Fruit fly (Drosophila melanogaster): Measurements from ENCODE around the gene CG8945.

CG8945 gene

DNA sequence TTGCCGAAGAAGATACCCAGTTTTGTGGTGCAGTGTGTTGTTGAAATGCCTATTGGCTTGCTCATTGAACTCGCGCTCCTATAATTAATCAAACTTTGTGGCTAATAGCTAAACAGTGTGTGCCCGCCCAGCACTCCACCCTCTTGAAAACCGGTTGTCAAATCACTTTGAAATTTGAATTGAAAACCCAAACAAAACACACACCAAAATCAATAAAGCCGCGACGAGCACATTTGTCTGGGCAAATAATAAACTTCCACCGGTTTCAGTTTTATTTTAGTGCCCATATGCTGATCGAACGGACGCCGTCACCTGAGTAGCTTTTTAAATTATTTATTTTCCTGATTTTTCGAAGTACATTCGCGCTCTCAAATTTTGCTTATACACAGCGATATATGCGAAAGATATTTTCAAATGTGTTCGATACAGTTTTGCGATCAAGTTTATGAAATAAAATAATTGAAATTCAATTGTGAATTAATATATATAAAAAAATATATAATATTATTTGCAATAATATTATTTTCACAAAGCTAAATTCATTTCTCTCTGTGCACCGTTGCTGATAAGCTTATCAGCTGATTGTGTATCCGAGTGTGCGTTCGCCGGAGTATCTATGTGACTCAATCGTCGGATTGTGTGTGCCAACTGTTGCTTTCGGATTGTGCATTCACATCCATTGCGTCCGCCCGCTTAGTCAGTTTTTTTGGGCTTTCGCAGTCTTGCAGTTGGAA, 42.4 kb upstream of the CG8945 start (continued):
- no peak for TF ChIP-seq Atf3 (GFP tag; optimal IDR thresholded peaks at IDR 0.05)
- no peak for TF ChIP-seq toy (GFP tag; IDR thresholded peaks at IDR 0.05)
- no peak for TF ChIP-seq zen2 (GFP tag; IDR thresholded peaks at IDR 0.05; ENCODE audit: partially characterized antibody)
- no peak for TF ChIP-seq tll (GFP tag; optimal IDR thresholded peaks at IDR 0.05)
- TF ChIP-seq CG10959 (GFP tag; IDR thresholded peaks at IDR 0.05): peak; percentile 44
- peak; percentile 83 for TF ChIP-seq Ptx1 (GFP tag; IDR thresholded peaks at IDR 0.05)
- TF ChIP-seq Elba2 (GFP tag; optimal IDR thresholded peaks at IDR 0.05): no peak
- peak; percentile 61; the same call in 1 of the 2 replicates for TF ChIP-seq CG11247 (GFP tag; IDR thresholded peaks at IDR 0.05)
- no peak for TF ChIP-seq nerfin-2 (GFP tag; IDR thresholded peaks at IDR 0.05; ENCODE audit: partially characterized antibody)
- peak; percentile 48 for TF ChIP-seq Hand (GFP tag; optimal IDR thresholded peaks at IDR 0.05)
- TF ChIP-seq psq (GFP tag; optimal IDR thresholded peaks at IDR 0.05): peak; percentile 30
- TF ChIP-seq knrl (GFP tag; IDR thresholded peaks at IDR 0.05; ENCODE audit: partially characterized antibody): no peak
- TF ChIP-seq PHDP (tag; optimal IDR thresholded peaks at IDR 0.05): peak; percentile 87
- TF ChIP-seq CG6175 (GFP tag; IDR thresholded peaks at IDR 0.05): no peak
- peak; percentile 82 for TF ChIP-seq CG32767 (GFP tag; IDR thresholded peaks at IDR 0.05)
- TF ChIP-seq pfk (GFP tag; optimal IDR thresholded peaks at IDR 0.05): no peak
- no peak for TF ChIP-seq pzg (GFP tag; optimal IDR thresholded peaks at IDR 0.05)
- TF ChIP-seq ham (GFP tag; IDR thresholded peaks at IDR 0.05): no peak
- no peak for TF ChIP-seq Hmx (GFP tag; optimal IDR thresholded peaks at IDR 0.05)
- TF ChIP-seq mld (GFP tag; IDR thresholded peaks at IDR 0.05; ENCODE audit: partially characterized antibody): no peak
- peak; percentile 53 for TF ChIP-seq zen (tag; optimal IDR thresholded peaks at IDR 0.05)
- no peak for TF ChIP-seq pb (GFP tag; optimal IDR thresholded peaks at IDR 0.05)
- peak; percentile 82 for TF ChIP-seq HLH3B (GFP tag; IDR thresholded peaks at IDR 0.05)
- peak; percentile 66 for TF ChIP-seq CG10654 (GFP tag; optimal IDR thresholded peaks at IDR 0.05)
- TF ChIP-seq kay (GFP tag; optimal IDR thresholded peaks at IDR 0.05): peak; percentile 55
- TF ChIP-seq Awh (GFP tag; IDR thresholded peaks at IDR 0.05): peak; percentile 74
- TF ChIP-seq CG12104 (GFP tag; optimal IDR thresholded peaks at IDR 0.05): peak; percentile 75
- TF ChIP-seq CG3407 (GFP tag; optimal IDR thresholded peaks at IDR 0.05): peak; percentile 70
- no peak for TF ChIP-seq TFAM (GFP tag; optimal IDR thresholded peaks at IDR 0.05)
- TF ChIP-seq Mad (GFP tag; optimal IDR thresholded peaks at IDR 0.05): no peak
- no peak for TF ChIP-seq CG11560 (tag; IDR thresholded peaks at IDR 0.05)
- no peak for TF ChIP-seq jumu (GFP tag; optimal IDR thresholded peaks at IDR 0.05)
- peak; percentile 45 for TF ChIP-seq CG13123 (GFP tag; optimal IDR thresholded peaks at IDR 0.05)
- TF ChIP-seq Hey (tag; optimal IDR thresholded peaks at IDR 0.05): no peak
- TF ChIP-seq CG9932 (GFP tag; IDR thresholded peaks at IDR 0.05): no peak; the same call in none of the 2 replicates
- TF ChIP-seq CG3281 (GFP tag; optimal IDR thresholded peaks at IDR 0.05): peak; percentile 82
- peak; percentile 35 for TF ChIP-seq onecut (GFP tag; IDR thresholded peaks at IDR 0.05)
- peak; percentile 72 for TF ChIP-seq Ada2b (GFP tag; IDR thresholded peaks at IDR 0.05)
- 0 out of 4 replicates have a peak, but pooled peaks have one; percentile 57 for TF ChIP-seq chinmo (GFP tag; IDR thresholded peaks at IDR 0.05; ENCODE audit: partially characterized antibody)
- TF ChIP-seq Sox100B (GFP tag; optimal IDR thresholded peaks at IDR 0.05): peak; percentile 88
- peak; percentile 88 for TF ChIP-seq Meics (GFP tag; optimal IDR thresholded peaks at IDR 0.05)
- peak; percentile 59 for TF ChIP-seq cas (GFP tag; IDR thresholded peaks at IDR 0.05)
- peak; percentile 81 for TF ChIP-seq zfh1 (GFP tag; IDR thresholded peaks at IDR 0.05)
- TF ChIP-seq CG12391 (tag; optimal IDR thresholded peaks at IDR 0.05): peak; percentile 89
- peak; percentile 68 for TF ChIP-seq D19B (GFP tag; optimal IDR thresholded peaks at IDR 0.05)
- TF ChIP-seq pita (GFP tag; optimal IDR thresholded peaks at IDR 0.05): no peak
- TF ChIP-seq Nf-YB (GFP tag; optimal IDR thresholded peaks at IDR 0.05): peak; percentile 70
- no peak for TF ChIP-seq ab (GFP tag; optimal IDR thresholded peaks at IDR 0.05)
- TF ChIP-seq wek (GFP tag; optimal IDR thresholded peaks at IDR 0.05): no peak
- peak; percentile 81 for TF ChIP-seq CG14014 (GFP tag; IDR thresholded peaks at IDR 0.05)
